Worm (Caenorhabditis elegans) whole organism, midembryonic: ENCODE results near the gene tasp-1.
A peak's percentile ranks its signal among the peaks of the same experiment; 100 is the strongest.

ENCODE experiments used
- T22C8.4 ChIP-seq: fragments of 200-800 bp; sonication (Bioruptor generic); IDR thresholded peaks from 2 replicates; pipeline ENCODE4 v1.3.6; 2022; ENCODE audit warnings: missing genetic modification characterization, missing compliant biosample characterization
- cog-1 ChIP-seq: sonication (generic microtip); optimal IDR thresholded peaks from 2 replicates; lab custom pipeline; 2016; ENCODE audit warnings: missing genetic modification characterization, missing compliant biosample characterization
- flt-1 ChIP-seq: fragments of 200-800 bp; sonication (Bioruptor generic); IDR thresholded peaks from 2 replicates; pipeline ENCODE4 v1.3.6; 2022; ENCODE audit warnings: missing genetic modification characterization, missing compliant biosample characterization
- klf-2 ChIP-seq: fragments of 200-800 bp; sonication (Bioruptor generic); conservative IDR thresholded peaks from 2 replicates; pipeline ENCODE4 v1.3.6; 2022; ENCODE audit warnings: missing genetic modification reagents, missing genetic modification characterization, missing compliant biosample characterization
- med-1 ChIP-seq: sonication (generic microtip); optimal IDR thresholded peaks from 2 replicates; lab custom pipeline; 2017; ENCODE audit warnings: missing genetic modification characterization, mild to moderate bottlenecking, missing compliant biosample characterization, antibody characterized with exemption, missing genetic modification reagents; ENCODE audit not compliant: insufficient read depth
- ref-1 ChIP-seq: fragments of 200-800 bp; sonication (Bioruptor generic); conservative IDR thresholded peaks from 2 replicates; pipeline ENCODE4 v1.3.6; 2022; ENCODE audit warnings: missing genetic modification reagents, missing genetic modification characterization, missing compliant biosample characterization
- tab-1 ChIP-seq: fragments of 200-800 bp; sonication (Bioruptor generic); IDR thresholded peaks from 2 replicates; pipeline ENCODE4 v1.3.6; 2022; ENCODE audit warnings: missing genetic modification characterization, missing compliant biosample characterization
- ztf-23 ChIP-seq: fragments of 200-800 bp; sonication (Bioruptor generic); IDR thresholded peaks from 2 replicates; pipeline ENCODE4 v1.3.6; 2022; ENCODE audit warnings: missing genetic modification reagents, missing genetic modification characterization, missing compliant biosample characterization
- ztf-29 ChIP-seq: fragments of 200-800 bp; sonication (Bioruptor generic); IDR thresholded peaks from 2 replicates; pipeline ENCODE4 v1.3.6; 2022; ENCODE audit warnings: missing genetic modification reagents, missing genetic modification characterization, missing compliant biosample characterization

Gene tasp-1

DNA sequence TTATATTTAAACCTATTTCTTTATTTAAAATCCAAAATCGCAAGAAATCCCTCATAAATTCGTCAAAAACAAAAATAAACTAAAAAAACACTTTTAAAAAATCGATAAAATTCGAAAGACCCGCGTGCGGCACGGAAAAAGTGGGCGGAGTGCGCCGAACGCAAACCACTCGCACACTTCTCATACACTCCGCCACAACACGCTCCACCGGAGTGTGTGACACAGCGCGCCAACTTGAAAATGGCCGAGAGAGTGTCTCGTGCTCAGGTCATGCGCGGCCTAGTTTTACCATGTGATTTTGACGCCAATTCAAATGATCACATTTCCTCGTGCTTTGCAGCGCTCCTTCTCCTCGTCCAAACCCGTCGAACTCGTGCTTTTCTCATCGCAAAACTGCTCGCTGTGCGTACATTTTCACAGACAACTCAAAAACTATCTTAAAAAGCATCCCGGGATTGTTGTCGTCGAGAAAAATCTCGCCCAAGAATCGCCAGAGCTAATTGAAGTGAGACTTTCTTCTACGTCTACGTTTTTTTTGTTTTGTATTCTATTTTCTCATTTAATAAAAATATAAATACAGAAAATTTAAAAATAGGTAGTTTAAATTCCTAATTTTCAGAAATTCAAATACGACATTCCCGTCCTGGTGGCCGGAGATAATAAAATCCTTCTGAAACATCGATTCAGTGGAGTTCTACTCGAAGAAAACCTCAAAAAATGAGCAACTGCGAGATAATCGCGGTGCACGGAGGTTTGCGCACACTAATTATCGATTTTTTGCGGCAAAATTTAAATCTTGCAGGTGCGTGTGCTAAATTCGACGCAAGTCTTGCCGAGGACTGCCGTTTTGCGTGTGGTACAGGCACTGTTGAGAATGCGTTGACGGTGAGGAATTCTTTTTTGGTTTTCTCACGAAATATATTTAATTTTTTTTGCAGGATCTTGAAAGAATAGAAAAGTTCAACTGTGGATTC is at the start of gene tasp-1:
tasp-1 (plus strand) TSS at position 258 of the 974 bp plus-strand sequence.
- TF ChIP-seq flt-1, result peak; percentile 98
- peak; percentile 100 for TF ChIP-seq cog-1 (tag; lab: Kevin White, UChicago)
- peak; percentile 100 for TF ChIP-seq ztf-23 (GFP tag; lab: Robert Waterston, UW)
- peak; percentile 80 for TF ChIP-seq ref-1 (GFP tag; lab: Robert Waterston, UW)
- TF ChIP-seq med-1 (GFP tag; lab: Kevin White, UChicago), result peak; percentile 83
- TF ChIP-seq tab-1 (GFP tag; lab: Robert Waterston, UW), result peak; percentile 93
- peak; percentile 92 for TF ChIP-seq ztf-29 (GFP tag; lab: Robert Waterston, UW)
- TF ChIP-seq T22C8.4 (GFP tag; lab: Robert Waterston, UW), result peak; percentile 100
- peak; percentile 93 for TF ChIP-seq klf-2

DNA sequence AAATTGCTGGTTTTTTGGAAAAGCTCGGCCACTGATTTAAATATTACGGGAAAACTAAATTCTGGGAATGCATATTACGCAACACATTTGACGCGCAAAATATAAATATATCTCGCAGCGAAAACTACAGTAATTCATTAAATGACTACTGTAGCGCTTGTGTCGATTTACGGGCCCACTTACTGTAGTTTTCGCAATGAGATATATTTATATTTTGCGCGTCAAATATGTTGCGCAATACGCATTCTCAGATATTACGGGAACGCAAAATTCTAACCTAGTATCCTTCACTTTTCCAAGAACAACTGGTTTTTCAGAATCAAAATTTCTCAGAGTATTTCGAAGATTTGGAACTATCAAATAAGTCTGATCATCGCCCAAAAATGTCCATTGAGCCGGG is 49.4 kb upstream of the tasp-1 start:
- TF ChIP-seq cog-1 (tag; lab: Kevin White, UChicago) (no peak), flt-1 (no peak), ztf-23 (GFP tag; lab: Robert Waterston, UW) (no peak), ztf-29 (GFP tag; lab: Robert Waterston, UW) (no peak), klf-2 (no peak), med-1 (GFP tag; lab: Kevin White, UChicago) (no peak)

DNA sequence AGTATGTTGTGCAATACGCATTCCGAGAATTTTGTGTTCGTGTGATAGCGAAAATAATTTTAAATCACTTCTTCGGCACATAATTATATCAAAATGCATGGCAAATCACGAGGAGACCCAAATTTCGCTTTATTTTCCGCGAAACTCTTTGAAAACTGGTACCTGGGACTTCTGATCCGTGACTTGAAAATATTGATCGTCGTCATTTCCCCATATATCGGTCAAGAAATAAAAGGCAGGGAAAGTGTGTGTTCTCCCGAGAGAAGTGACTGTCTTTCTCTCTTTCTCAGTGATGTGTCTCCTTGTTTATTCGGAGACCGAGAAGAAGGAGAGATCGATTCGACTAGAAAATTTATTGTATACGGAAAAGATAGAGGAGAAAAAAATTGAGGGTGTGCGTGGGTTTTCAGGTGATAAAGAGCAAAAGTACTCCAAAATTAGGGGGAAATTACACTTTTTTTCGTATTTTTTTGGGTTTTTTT is 47.9 kb upstream of the tasp-1 start, which contains the start of gene W09D10.5:
W09D10.5 (minus strand) TSS at position 345 of the 482 bp plus-strand sequence.
- TF ChIP-seq flt-1 (0 out of 2 replicates have a peak, but pooled peaks have one; percentile 6), ztf-23 (GFP tag; lab: Robert Waterston, UW) (no peak)

ce11 chrIII:10714541-10714940 is 44.6 kb upstream of the tasp-1 start:
- TF ChIP-seq ztf-29 (GFP tag; lab: Robert Waterston, UW) (no peak), flt-1 (no peak)

DNA sequence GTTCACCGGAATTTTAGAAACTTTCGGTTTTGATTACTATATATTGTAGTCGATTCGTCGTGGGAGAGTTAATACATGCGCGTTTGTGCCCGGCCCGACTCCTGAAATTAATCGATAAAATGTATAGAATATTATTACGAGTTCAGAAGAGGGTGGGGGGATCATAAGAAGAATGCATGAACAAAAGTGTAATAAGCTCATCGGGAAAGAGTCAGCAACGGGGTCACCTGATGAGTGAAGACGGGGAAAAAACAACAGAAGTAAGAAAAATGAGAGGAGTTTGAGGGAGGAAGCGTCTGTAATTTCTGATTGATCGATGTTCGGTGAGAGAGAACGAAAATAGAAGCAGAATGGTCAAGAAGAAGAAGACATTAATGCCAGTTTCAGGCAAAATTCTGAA is 43.0 kb upstream of the tasp-1 start, which contains the start of gene W09D10.4:
W09D10.4 (minus strand) TSS at position 101 of the 400 bp plus-strand sequence.
- TF ChIP-seq tab-1 (GFP tag; lab: Robert Waterston, UW) (no peak), flt-1 (no peak), ref-1 (GFP tag; lab: Robert Waterston, UW) (no peak), klf-2 (no peak)

- TF ChIP-seq T22C8.4 (GFP tag; lab: Robert Waterston, UW) (no peak), ztf-29 (GFP tag; lab: Robert Waterston, UW) (no peak), ztf-23 (GFP tag; lab: Robert Waterston, UW) (no peak), klf-2 (no peak), tab-1 (GFP tag; lab: Robert Waterston, UW) (no peak), flt-1 (no peak), ref-1 (GFP tag; lab: Robert Waterston, UW) (no peak), cog-1 (tag; lab: Kevin White, UChicago) (no peak), med-1 (GFP tag; lab: Kevin White, UChicago) (no peak)
These were observed 41.6 kb upstream of the tasp-1 start for ce11 chrIII:10717479-10717878.

ce11 chrIII:10718078-10718477 is 41.0 kb upstream of the tasp-1 start:
- no peak for TF ChIP-seq tab-1 (GFP tag; lab: Robert Waterston, UW)
- no peak for TF ChIP-seq flt-1
- TF ChIP-seq ref-1 (GFP tag; lab: Robert Waterston, UW), result no peak
- TF ChIP-seq med-1 (GFP tag; lab: Kevin White, UChicago), result no peak
- no peak for TF ChIP-seq T22C8.4 (GFP tag; lab: Robert Waterston, UW)
- no peak for TF ChIP-seq cog-1 (tag; lab: Kevin White, UChicago)
- TF ChIP-seq ztf-29 (GFP tag; lab: Robert Waterston, UW), result no peak
- TF ChIP-seq klf-2, result no peak
- no peak for TF ChIP-seq ztf-23 (GFP tag; lab: Robert Waterston, UW)

- TF ChIP-seq ztf-23 (GFP tag; lab: Robert Waterston, UW) (no peak), ztf-29 (GFP tag; lab: Robert Waterston, UW) (no peak), klf-2 (no peak), cog-1 (tag; lab: Kevin White, UChicago) (no peak), flt-1 (no peak), med-1 (GFP tag; lab: Kevin White, UChicago) (no peak), tab-1 (GFP tag; lab: Robert Waterston, UW) (no peak), T22C8.4 (GFP tag; lab: Robert Waterston, UW) (no peak), ref-1 (GFP tag; lab: Robert Waterston, UW) (no peak)
These were observed 40.0 kb upstream of the tasp-1 start for ce11 chrIII:10719057-10719456.

DNA sequence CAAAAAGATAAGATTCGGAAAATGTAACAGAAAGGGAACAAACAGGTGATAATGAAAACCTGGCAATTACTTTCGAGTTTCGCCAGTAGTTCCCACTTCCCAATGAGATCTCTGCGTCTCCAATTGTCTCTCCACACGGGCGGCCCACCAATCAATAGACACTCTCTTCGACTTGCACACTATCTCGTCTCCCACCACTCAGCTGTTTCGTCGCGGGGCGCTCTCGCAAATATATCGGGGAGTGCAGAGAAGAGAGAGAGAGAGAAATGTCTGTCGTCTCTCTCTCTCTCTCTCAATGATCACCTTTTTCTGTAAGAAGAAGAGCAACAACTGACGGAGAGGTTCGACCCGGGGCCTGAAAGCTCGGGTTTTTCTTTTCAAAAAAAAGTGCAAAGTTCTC is 38.9 kb upstream of the tasp-1 start:
- no peak for TF ChIP-seq tab-1 (GFP tag; lab: Robert Waterston, UW)
- TF ChIP-seq flt-1, result 0 out of 2 replicates have a peak, but pooled peaks have one; percentile 39
- peak; percentile 46; the same call in 1 of the 2 replicates for TF ChIP-seq ztf-23 (GFP tag; lab: Robert Waterston, UW)
- peak; percentile 97 for TF ChIP-seq T22C8.4 (GFP tag; lab: Robert Waterston, UW)
- peak; percentile 26 for TF ChIP-seq cog-1 (tag; lab: Kevin White, UChicago)

DNA sequence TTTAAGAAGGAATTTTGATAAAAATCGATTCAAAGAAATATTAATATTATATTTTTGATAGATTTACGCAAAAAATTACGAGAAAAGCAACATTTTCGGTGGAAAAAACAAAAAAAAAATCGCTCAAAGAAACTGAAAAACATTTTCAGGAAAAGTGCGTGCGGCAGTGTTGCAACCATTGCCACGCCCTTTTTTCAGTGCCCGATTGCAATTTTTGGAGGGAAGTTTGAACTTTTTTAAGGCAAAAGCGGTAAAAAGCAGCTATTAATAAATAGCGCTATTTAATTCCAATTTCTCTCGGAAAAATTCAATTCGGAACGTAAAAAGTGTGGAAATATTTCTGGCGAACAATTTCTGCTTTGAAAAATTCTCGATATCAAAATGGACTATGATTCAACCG is 38.1 kb upstream of the tasp-1 start:
- no peak for TF ChIP-seq flt-1
- no peak for TF ChIP-seq klf-2
- no peak for TF ChIP-seq med-1 (GFP tag; lab: Kevin White, UChicago)
- TF ChIP-seq tab-1 (GFP tag; lab: Robert Waterston, UW), result no peak
- no peak for TF ChIP-seq ztf-23 (GFP tag; lab: Robert Waterston, UW)
- TF ChIP-seq T22C8.4 (GFP tag; lab: Robert Waterston, UW), result no peak
- no peak for TF ChIP-seq ztf-29 (GFP tag; lab: Robert Waterston, UW)
